Worm (Caenorhabditis elegans): ENCODE results near the gene mrps-22.
A peak's percentile ranks its signal among the peaks of the same experiment; 100 is the strongest.

Gene mrps-22

DNA sequence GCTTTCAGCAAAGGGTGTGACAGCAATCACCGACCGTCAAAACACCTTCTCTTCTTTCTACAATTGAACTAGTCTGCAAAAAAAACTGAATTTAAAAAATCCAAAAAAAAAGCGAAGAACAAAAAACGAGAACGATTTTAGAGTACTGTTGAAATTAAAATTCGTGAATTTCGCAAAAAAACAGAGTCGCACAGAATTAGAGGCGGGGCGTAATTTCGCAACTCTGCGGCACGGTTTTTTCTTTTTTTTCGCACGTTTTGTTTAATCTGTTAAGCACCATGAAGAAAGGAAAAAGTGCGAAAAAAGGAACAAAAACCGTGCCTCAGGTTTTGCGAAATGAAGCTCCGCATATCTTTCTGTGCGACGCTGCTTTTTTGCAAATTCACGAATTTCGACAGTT is 27.4 kb upstream of the mrps-22 start, which contains the start of gene mnk-1:
TSS of gene mnk-1 (minus strand) at position 73 of the 400 bp plus-strand sequence.
- TF ChIP-seq ZK546.5 (tag; optimal IDR thresholded peaks at IDR 0.05) (no peak), aha-1 (tag) (peak; percentile 87)

- TF ChIP-seq nhr-28 (tag; optimal IDR thresholded peaks at IDR 0.05): peak; percentile 73
- peak; percentile 57 for TF ChIP-seq ama-1 (optimal IDR thresholded peaks at IDR 0.05)
- TF ChIP-seq php-3 (GFP tag; IDR thresholded peaks at IDR 0.05): peak; percentile 67
- TF ChIP-seq pqm-1 (tag; optimal IDR thresholded peaks at IDR 0.05): peak; percentile 5
- TF ChIP-seq nhr-41 (GFP tag; IDR thresholded peaks at IDR 0.05): peak; percentile 52; the same call in 1 of the 2 replicates
- TF ChIP-seq hlh-30 (tag; optimal IDR thresholded peaks at IDR 0.05; ENCODE audit: insufficient read depth): peak; percentile 86
- TF ChIP-seq lsy-2 (tag; optimal IDR thresholded peaks at IDR 0.05): peak; percentile 12 to 20
- TF ChIP-seq nhr-111 (GFP tag; optimal IDR thresholded peaks at IDR 0.05): peak; percentile 15
- TF ChIP-seq mdt-29 (GFP tag; IDR thresholded peaks at IDR 0.05): peak; percentile 85
- TF ChIP-seq mep-1 (tag; optimal IDR thresholded peaks at IDR 0.05): peak; percentile 72
- TF ChIP-seq lin-1 (GFP tag; IDR thresholded peaks at IDR 0.05): peak; percentile 7; the same call in 1 of the 2 replicates
- no peak for TF ChIP-seq F26F4.8 (GFP tag; conservative IDR thresholded peaks at IDR 0.05)
- no peak for TF ChIP-seq lin-15B (tag; optimal IDR thresholded peaks at IDR 0.05)
- TF ChIP-seq ztf-7 (tag; optimal IDR thresholded peaks at IDR 0.05): peak; percentile 9
- TF ChIP-seq nhr-48 (tag; optimal IDR thresholded peaks at IDR 0.05): peak; percentile 69
- no peak for TF ChIP-seq F10B5.3 (tag; optimal IDR thresholded peaks at IDR 0.05)
- TF ChIP-seq dmd-6 (GFP tag; IDR thresholded peaks at IDR 0.05): peak; percentile 85
- TF ChIP-seq daf-16 (GFP tag; optimal IDR thresholded peaks at IDR 0.05): peak in 1 of 2 experiments; percentile 26
- TF ChIP-seq daf-16 (tag; optimal IDR thresholded peaks at IDR 0.05): peak; percentile 26
- peak; percentile 85 for TF ChIP-seq hlh-11 (tag; optimal IDR thresholded peaks at IDR 0.05)
- TF ChIP-seq aha-1 (tag): peak; percentile 94
- TF ChIP-seq T20F7.1 (GFP tag; optimal IDR thresholded peaks at IDR 0.05): peak; percentile 6
- TF ChIP-seq nhr-77 (tag; optimal IDR thresholded peaks at IDR 0.05): peak; percentile 49
- peak; percentile 60 for TF ChIP-seq dve-1 (tag; optimal IDR thresholded peaks at IDR 0.05; ENCODE audit: insufficient read depth)
- peak; percentile 70 for TF ChIP-seq saeg-2 (GFP tag; IDR thresholded peaks at IDR 0.05)
- peak; percentile 3; the same call in 1 of the 2 replicates for TF ChIP-seq egl-43 (GFP tag; IDR thresholded peaks at IDR 0.05)
- TF ChIP-seq unc-62 (GFP tag; optimal IDR thresholded peaks at IDR 0.05 in 1 of 2): peak in 1 of 2 experiments; percentile 95
- no peak for TF ChIP-seq unc-62 (tag; optimal IDR thresholded peaks at IDR 0.05)
- peak; percentile 82 for TF ChIP-seq nhr-11 (tag; optimal IDR thresholded peaks at IDR 0.05)
- no peak for TF ChIP-seq F37D6.2 (tag; optimal IDR thresholded peaks at IDR 0.05)
- TF ChIP-seq tra-1 (GFP tag; IDR thresholded peaks at IDR 0.05): peak; percentile 56
- TF ChIP-seq lin-38 (GFP tag; IDR thresholded peaks at IDR 0.05): peak; percentile 48
- peak; percentile 43 to 47 for TF ChIP-seq mdl-1 (tag; optimal IDR thresholded peaks at IDR 0.05)
- TF ChIP-seq daf-19 (GFP tag; conservative IDR thresholded peaks at IDR 0.05): 0 out of 2 replicates have a peak, but pooled peaks have one; percentile 9
- peak; percentile 79 for TF ChIP-seq nhr-10 (tag; optimal IDR thresholded peaks at IDR 0.05)
- no peak for TF ChIP-seq ZK546.5 (tag; optimal IDR thresholded peaks at IDR 0.05)
- TF ChIP-seq T26A8.4 (GFP tag; IDR thresholded peaks at IDR 0.05): no peak
- TF ChIP-seq ceh-82 (tag; optimal IDR thresholded peaks at IDR 0.05): no peak
- TF ChIP-seq mes-2 (tag; optimal IDR thresholded peaks at IDR 0.05; ENCODE audit: poor library complexity, severe bottlenecking): peak; percentile 48
- peak; percentile 17 for TF ChIP-seq dpl-1 (GFP tag; optimal IDR thresholded peaks at IDR 0.05)
- TF ChIP-seq R02D3.7 (tag; optimal IDR thresholded peaks at IDR 0.05): no peak
- TF ChIP-seq hif-1 (tag; optimal IDR thresholded peaks at IDR 0.05): peak in 1 of 2 experiments; percentile 49
- TF ChIP-seq lin-13 (GFP tag; optimal IDR thresholded peaks at IDR 0.05): peak; percentile 44
- TF ChIP-seq spr-1 (tag; optimal IDR thresholded peaks at IDR 0.05): peak; percentile 35
- 0 out of 2 replicates have a peak, but pooled peaks have one; percentile 23 for TF ChIP-seq vab-7 (GFP tag; IDR thresholded peaks at IDR 0.05)
- peak; percentile 57; the same call in 1 of the 2 replicates for TF ChIP-seq hmg-1.1 (GFP tag; IDR thresholded peaks at IDR 0.05)
- TF ChIP-seq Y48G9A.11 (GFP tag; IDR thresholded peaks at IDR 0.05): no peak
- TF ChIP-seq nhr-25 (tag; optimal IDR thresholded peaks at IDR 0.05; ENCODE audit: borderline replicate concordance, insufficient read depth): peak; percentile 40
Measured at ce11 chrII:10555484-10556075, 26.8 kb upstream of the mrps-22 start.

All from whole organism, L4 larva.